Worm (Caenorhabditis elegans) whole organism, late embryonic: ENCODE data around the gene T21H3.5.
"Not testable (repeated sequence)": the region's sequence is repeated elsewhere in the genome, so short reads cannot be mapped to it uniquely, and the experiment has no call there.

ENCODE experiments used
- C08G9.2 ChIP-seq: sonication (generic microtip); optimal IDR thresholded peaks from 2 replicates; lab custom pipeline; 2016; ENCODE audit warnings: mild to moderate bottlenecking, missing genetic modification characterization, moderate library complexity, missing compliant biosample characterization
- F13H6.1 ChIP-seq: sonication (generic microtip); optimal IDR thresholded peaks from 2 replicates; lab custom pipeline; 2016; ENCODE audit warnings: missing genetic modification characterization, missing compliant biosample characterization
- ahr-1 ChIP-seq: sonication (generic microtip); optimal IDR thresholded peaks from 2 replicates; lab custom pipeline; 2016; ENCODE audit warnings: missing genetic modification characterization, missing compliant biosample characterization
- ceh-14 ChIP-seq: sonication (generic microtip); optimal IDR thresholded peaks from 2 replicates; lab custom pipeline; 2016; ENCODE audit warnings: missing genotype, missing genetic modification characterization, missing compliant biosample characterization
- ceh-18 ChIP-seq: sonication (generic microtip); optimal IDR thresholded peaks from 2 replicates; lab custom pipeline; 2016; ENCODE audit warnings: missing genetic modification characterization, missing compliant biosample characterization
- ceh-19 ChIP-seq: fragments of 200-800 bp; sonication (Bioruptor generic); optimal IDR thresholded peaks from 2 replicates; lab custom pipeline; 2018; ENCODE audit warnings: mild to moderate bottlenecking, missing genetic modification characterization, missing compliant biosample characterization
- ceh-2 ChIP-seq: sonication (generic microtip); optimal IDR thresholded peaks from 2 replicates; lab custom pipeline; 2016; ENCODE audit warnings: missing genotype, missing genetic modification characterization, missing compliant biosample characterization
- ceh-22 ChIP-seq: sonication (generic microtip); optimal IDR thresholded peaks from 2 replicates; lab custom pipeline; 2017; ENCODE audit warnings: missing biosample characterization, missing genetic modification characterization
- ceh-31 ChIP-seq: sonication (generic microtip); optimal IDR thresholded peaks from 2 replicates; lab custom pipeline; 2016; ENCODE audit warnings: missing genetic modification characterization, missing compliant biosample characterization
- ceh-34 ChIP-seq: sonication (generic microtip); optimal IDR thresholded peaks from 2 replicates; lab custom pipeline; 2016; ENCODE audit warnings: mild to moderate bottlenecking, missing genetic modification characterization, missing compliant biosample characterization
- ceh-6 ChIP-seq: fragments of 200-800 bp; sonication (Bioruptor generic); optimal IDR thresholded peaks from 2 replicates; lab custom pipeline; 2018; ENCODE audit warnings: mild to moderate bottlenecking, missing genetic modification characterization, missing compliant biosample characterization
- che-1 ChIP-seq: sonication (generic microtip); optimal IDR thresholded peaks from 2 replicates; lab custom pipeline; 2016; ENCODE audit warnings: mild to moderate bottlenecking, missing genetic modification characterization, missing compliant biosample characterization
- dmd-4 ChIP-seq: sonication (generic microtip); optimal IDR thresholded peaks from 2 replicates; lab custom pipeline; 2016; ENCODE audit warnings: borderline replicate concordance, missing genetic modification characterization, missing compliant biosample characterization
- elt-2 ChIP-seq: sonication (generic microtip); optimal IDR thresholded peaks from 2 replicates; lab custom pipeline; 2016; ENCODE audit warnings: missing genetic modification reagents, missing genetic modification characterization, missing compliant biosample characterization
- ets-4 ChIP-seq: sonication (generic microtip); optimal IDR thresholded peaks from 2 replicates; lab custom pipeline; 2016; ENCODE audit warnings: missing genetic modification characterization, missing compliant biosample characterization
- fax-1 ChIP-seq: sonication (generic microtip); optimal IDR thresholded peaks from 2 replicates; lab custom pipeline; 2016; ENCODE audit warnings: missing genotype, missing genetic modification characterization, missing compliant biosample characterization
- fkh-10 ChIP-seq: fragments of 150-350 bp; optimal IDR thresholded peaks from 2 replicates; lab custom pipeline; 2014; ENCODE audit warnings: missing biosample characterization, missing genetic modification reagents, missing genetic modification characterization
- fkh-6 ChIP-seq: sonication (generic microtip); optimal IDR thresholded peaks from 2 replicates; lab custom pipeline; 2016; ENCODE audit warnings: missing genetic modification characterization, missing compliant biosample characterization
- gmeb-2 ChIP-seq: sonication (generic microtip); optimal IDR thresholded peaks from 2 replicates; lab custom pipeline; 2016; ENCODE audit warnings: missing genetic modification characterization, inconsistent platforms, missing compliant biosample characterization
- hlh-6 ChIP-seq: sonication (generic microtip); optimal IDR thresholded peaks from 2 replicates; lab custom pipeline; 2016; ENCODE audit warnings: missing genotype, missing genetic modification characterization, missing compliant biosample characterization
- hlh-8 ChIP-seq: sonication (generic microtip); optimal IDR thresholded peaks from 2 replicates; lab custom pipeline; 2016; ENCODE audit warnings: missing genotype, missing genetic modification characterization, missing compliant biosample characterization
- lim-6 ChIP-seq: sonication (generic microtip); optimal IDR thresholded peaks from 2 replicates; lab custom pipeline; 2016; ENCODE audit warnings: missing genetic modification characterization, missing compliant biosample characterization
- mec-3 ChIP-seq: sonication (generic microtip); optimal IDR thresholded peaks from 2 replicates; lab custom pipeline; 2016; ENCODE audit warnings: borderline replicate concordance, missing genetic modification characterization, missing compliant biosample characterization
- pag-3 ChIP-seq: sonication (generic microtip); optimal IDR thresholded peaks from 2 replicates; lab custom pipeline; 2016; ENCODE audit warnings: missing compliant biosample characterization, missing genetic modification characterization, borderline replicate concordance
- pqm-1 ChIP-seq: sonication (generic microtip); optimal IDR thresholded peaks from 2 replicates; lab custom pipeline; 2016; ENCODE audit warnings: missing genetic modification characterization, missing compliant biosample characterization
- ref-2 ChIP-seq: sonication (generic microtip); optimal IDR thresholded peaks from 2 replicates; lab custom pipeline; 2016; ENCODE audit warnings: missing genetic modification characterization, missing compliant biosample characterization
- rnt-1 ChIP-seq: sonication (generic microtip); optimal IDR thresholded peaks from 2 replicates; lab custom pipeline; 2016; ENCODE audit warnings: missing genetic modification characterization, missing compliant biosample characterization
- sox-2 ChIP-seq: fragments of 200-800 bp; sonication (Bioruptor generic); IDR thresholded peaks from 2 replicates; pipeline ENCODE4 v1.3.6; 2022; ENCODE audit warnings: missing genetic modification reagents, missing genetic modification characterization, missing compliant biosample characterization
- syd-9 ChIP-seq: sonication (generic microtip); optimal IDR thresholded peaks from 2 replicates; lab custom pipeline; 2016; ENCODE audit warnings: mild to moderate bottlenecking, missing genetic modification characterization, moderate library complexity, missing compliant biosample characterization
- tbx-2 ChIP-seq: sonication (generic microtip); optimal IDR thresholded peaks from 2 replicates; lab custom pipeline; 2016; ENCODE audit warnings: missing genetic modification characterization, missing compliant biosample characterization
- tbx-7 ChIP-seq: sonication (generic microtip); optimal IDR thresholded peaks from 2 replicates; lab custom pipeline; 2016; ENCODE audit warnings: missing genotype, missing genetic modification characterization, missing compliant biosample characterization
- unc-3 ChIP-seq, 2 experiments: fragments of 200-800 bp in 1 of 2; sonication (Bioruptor generic) in 1 of 2; sonication (generic microtip) in 1 of 2; conservative IDR thresholded peaks in 1 of 2; optimal IDR thresholded peaks in 1 of 2; 2 replicates each; pipeline versions ENCODE4 v1.3.6 to Lab custom; 2016 to 2022; ENCODE audit warnings: missing compliant biosample characterization in 2 of 2, missing genetic modification characterization in 2 of 2, missing genetic modification reagents in 1 of 2
- unc-42 ChIP-seq: sonication (generic microtip); optimal IDR thresholded peaks from 2 replicates; lab custom pipeline; 2016; ENCODE audit warnings: missing genotype, missing genetic modification characterization, missing compliant biosample characterization
- unc-86 ChIP-seq: sonication (generic microtip); optimal IDR thresholded peaks from 2 replicates; lab custom pipeline; 2016; ENCODE audit warnings: missing genetic modification characterization, missing compliant biosample characterization
- zip-5 ChIP-seq: sonication (generic microtip); optimal IDR thresholded peaks from 2 replicates; lab custom pipeline; 2016; ENCODE audit warnings: missing genetic modification characterization, missing compliant biosample characterization

The T21H3.5 gene

ce11 chrV:1199219-1199889 is 35.3 kb upstream of the T21H3.5 start, which contains the start of gene Y50D4A.6:
Y50D4A.6 (minus strand) TSS chrV:1199269.
- TF ChIP-seq F13H6.1 (tag; lab: Kevin White, UChicago) = no peak
- no peak for TF ChIP-seq fkh-10 (GFP tag; lab: Kevin White, UChicago)
- TF ChIP-seq ceh-22 = no peak
- no peak for TF ChIP-seq sox-2 (GFP tag; lab: Robert Waterston, UW)
- TF ChIP-seq ceh-14 (tag; lab: Kevin White, UChicago) = no peak
- no peak for TF ChIP-seq ref-2
- TF ChIP-seq mec-3 (tag; lab: Kevin White, UChicago) = no peak

- TF ChIP-seq hlh-8 (tag; lab: Kevin White, UChicago) (peak; percentile 62), ceh-19 (GFP tag; lab: Kevin White, UChicago) (peak; percentile 30), tbx-2 (tag; lab: Kevin White, UChicago) (peak; percentile 86), zip-5 (peak; percentile 63), rnt-1 (peak; percentile 84), ets-4 (tag; lab: Kevin White, UChicago) (peak; percentile 86), C08G9.2 (peak; percentile 93), ceh-18 (tag; lab: Kevin White, UChicago) (peak; percentile 67), pag-3 (tag; lab: Kevin White, UChicago) (peak; percentile 80), mec-3 (tag; lab: Kevin White, UChicago) (peak; percentile 86), ceh-2 (tag; lab: Kevin White, UChicago) (peak; percentile 85), ceh-14 (tag; lab: Kevin White, UChicago) (peak; percentile 92), fax-1 (tag; lab: Kevin White, UChicago) (peak; percentile 86), unc-42 (tag; lab: Kevin White, UChicago) (peak; percentile 64), dmd-4 (peak; percentile 83), fkh-6 (tag; lab: Kevin White, UChicago) (peak; percentile 22), elt-2 (peak; percentile 29), ceh-6 (GFP tag; lab: Kevin White, UChicago) (peak; percentile 29), lim-6 (tag; lab: Kevin White, UChicago) (peak; percentile 84), gmeb-2 (tag; lab: Kevin White, UChicago) (peak; percentile 33), ref-2 (peak; percentile 89), ceh-31 (tag; lab: Kevin White, UChicago) (peak; percentile 99), hlh-6 (peak; percentile 68), unc-3 (GFP tag; conservative IDR thresholded peaks at IDR 0.05; lab: Robert Waterston, UW) (peak; percentile 59), unc-86 (tag; lab: Kevin White, UChicago) (peak; percentile 36), pqm-1 (tag; lab: Kevin White, UChicago) (peak; percentile 20), F13H6.1 (tag; lab: Kevin White, UChicago) (peak; percentile 81), tbx-7 (peak; percentile 81), ahr-1 (tag; lab: Kevin White, UChicago) (peak; percentile 19), ceh-34 (tag; lab: Kevin White, UChicago) (peak; percentile 83), syd-9 (tag; lab: Kevin White, UChicago) (peak; percentile 65)
- not testable (repeated sequence) for TF ChIP-seq unc-3 (tag; optimal IDR thresholded peaks at IDR 0.05; lab: Kevin White, UChicago)
Measured at ce11 chrV:1197064-1197724, 33.1 kb upstream of the T21H3.5 start.

- TF ChIP-seq unc-42 (tag; lab: Kevin White, UChicago) (peak; percentile 13), elt-2 (no peak), che-1 (tag; lab: Kevin White, UChicago) (no peak), ref-2 (peak; percentile 29)
Measured at ce11 chrV:1195995-1196394, 31.9 kb upstream of the T21H3.5 start, which contains the start of the genes wrb-1 and Y50D4A.4. wrb-1 (plus strand) TSS chrV:1196072. Y50D4A.4 (minus strand) TSS chrV:1196127.
